Worm (Caenorhabditis elegans): ENCODE data around the gene sprr-1.

- TF ChIP-seq pha-4 (tag; optimal IDR thresholded peaks at IDR 0.05) (no peak), nhr-11 (tag; optimal IDR thresholded peaks at IDR 0.05) (no peak), Y22D7AL.16 (tag; optimal IDR thresholded peaks at IDR 0.05) (no peak), ceh-19 (GFP tag; optimal IDR thresholded peaks at IDR 0.05) (no peak), C08G9.2 (tag; optimal IDR thresholded peaks at IDR 0.05) (no peak), elt-4 (tag; optimal IDR thresholded peaks at IDR 0.05) (no peak), pag-3 (tag; optimal IDR thresholded peaks at IDR 0.05; ENCODE audit: borderline replicate concordance) (no peak), ceh-9 (tag; optimal IDR thresholded peaks at IDR 0.05) (no peak), fax-1 (tag; optimal IDR thresholded peaks at IDR 0.05) (no peak), tbx-2 (tag; optimal IDR thresholded peaks at IDR 0.05) (no peak), elt-2 (tag; optimal IDR thresholded peaks at IDR 0.05) (no peak), pqm-1 (tag; optimal IDR thresholded peaks at IDR 0.05) (no peak), odd-2 (tag; optimal IDR thresholded peaks at IDR 0.05) (no peak)
Observed at ce11 chrX:15504795-15505194, 38.7 kb downstream of the sprr-1 start, which contains the start of gene tbh-1.

All from whole organism, late embryonic.